Fruit fly (Drosophila melanogaster) whole organism, embryonic: Measurements from ENCODE around the gene smg.

Source experiments
- Antp ChIP-seq: fragments of 200-800 bp; sonication (Bioruptor generic); optimal IDR thresholded peaks from 3 replicates; lab custom pipeline; 2016; ENCODE audit warnings: missing biosample characterization, missing genetic modification characterization
- B-H2 ChIP-seq: fragments of 200-800 bp; sonication (Bioruptor generic); optimal IDR thresholded peaks from 2 replicates; lab custom pipeline; 2018; ENCODE audit warnings: missing biosample characterization, mild to moderate bottlenecking, missing genetic modification characterization
- CG10147 ChIP-seq: fragments of 200-800 bp; sonication (Bioruptor generic); optimal IDR thresholded peaks from 2 replicates; lab custom pipeline; 2019; ENCODE audit warnings: missing biosample characterization, mild to moderate bottlenecking, missing genetic modification characterization, moderate library complexity
- CG10543 ChIP-seq: fragments of 200-800 bp; sonication (Bioruptor generic); optimal IDR thresholded peaks from 3 replicates; lab custom pipeline; 2017; ENCODE audit warnings: missing biosample characterization, mild to moderate bottlenecking, missing genetic modification characterization, moderate library complexity
- CG11695 ChIP-seq: fragments of 200-800 bp; sonication (Bioruptor generic); IDR thresholded peaks from 3 replicates; pipeline ENCODE4 v1.3.6; 2022; ENCODE audit warnings: missing biosample characterization, missing genetic modification characterization
- CG11723 ChIP-seq: fragments of 200-800 bp; sonication (Bioruptor generic); optimal IDR thresholded peaks from 2 replicates; lab custom pipeline; 2017; ENCODE audit warnings: missing biosample characterization, mild to moderate bottlenecking, missing genetic modification characterization
- CG13424 ChIP-seq: fragments of 200-800 bp; sonication (Bioruptor generic); optimal IDR thresholded peaks from 2 replicates; lab custom pipeline; 2019; ENCODE audit warnings: missing biosample characterization, mild to moderate bottlenecking, missing genetic modification characterization, moderate library complexity
- CG1529 ChIP-seq: fragments of 200-800 bp; sonication (Bioruptor generic); optimal IDR thresholded peaks from 3 replicates; lab custom pipeline; 2018; ENCODE audit warnings: missing biosample characterization, missing genetic modification characterization
- CG17361 ChIP-seq: fragments of 200-800 bp; sonication (Bioruptor generic); IDR thresholded peaks from 3 replicates; pipeline ENCODE4 v1.3.6; 2022; ENCODE audit warnings: missing biosample characterization, missing genetic modification characterization
- CG18476 ChIP-seq: fragments of 200-800 bp; sonication (Bioruptor generic); optimal IDR thresholded peaks from 2 replicates; lab custom pipeline; 2016; ENCODE audit warnings: missing biosample characterization, mild to moderate bottlenecking, missing genetic modification characterization
- CG2120 ChIP-seq: fragments of 200-800 bp; sonication (Bioruptor generic); optimal IDR thresholded peaks from 3 replicates; lab custom pipeline; 2016; ENCODE audit warnings: missing biosample characterization, missing genetic modification characterization
- CG2678 ChIP-seq: fragments of 200-800 bp; sonication (Bioruptor generic); optimal IDR thresholded peaks from 3 replicates; lab custom pipeline; 2019; ENCODE audit warnings: missing biosample characterization, mild to moderate bottlenecking, missing genetic modification characterization, moderate library complexity
- CG31365 ChIP-seq: fragments of 200-800 bp; sonication (Bioruptor generic); optimal IDR thresholded peaks from 2 replicates; lab custom pipeline; 2018; ENCODE audit warnings: missing biosample characterization, mild to moderate bottlenecking, missing genetic modification characterization
- CG3281 ChIP-seq: fragments of 200-800 bp; sonication (Bioruptor generic); optimal IDR thresholded peaks from 3 replicates; lab custom pipeline; 2017; ENCODE audit warnings: missing biosample characterization, mild to moderate bottlenecking, missing genetic modification characterization
- CG7271 ChIP-seq: fragments of 200-800 bp; sonication (Bioruptor generic); optimal IDR thresholded peaks from 2 replicates; lab custom pipeline; 2018; ENCODE audit warnings: missing biosample characterization, mild to moderate bottlenecking, missing genetic modification characterization, moderate library complexity
- CG8290 ChIP-seq, 3 experiments: fragments of 200-800 bp; sonication (Bioruptor generic); optimal IDR thresholded peaks; 2 replicates each; lab custom pipeline; 2016 to 2019; ENCODE audit warnings: missing biosample characterization in 3 of 3, missing genetic modification characterization in 3 of 3, mild to moderate bottlenecking in 2 of 3, moderate library complexity in 1 of 3
- CG8359 ChIP-seq: fragments of 200-800 bp; sonication (Bioruptor generic); optimal IDR thresholded peaks from 2 replicates; lab custom pipeline; 2017; ENCODE audit warnings: missing biosample characterization, mild to moderate bottlenecking, missing genetic modification characterization, borderline replicate concordance
- D19A ChIP-seq: fragments of 200-800 bp; optimal IDR thresholded peaks from 3 replicates; lab custom pipeline; 2019; ENCODE audit warnings: missing biosample characterization, mild to moderate bottlenecking, missing genetic modification characterization, moderate library complexity
- Ets65A ChIP-seq: fragments of 200-800 bp; sonication (Bioruptor generic); peaks from one replicate; lab custom pipeline; 2016; ENCODE audit warnings: missing biosample characterization, missing genetic modification characterization
- HLH3B ChIP-seq: fragments of 200-800 bp; sonication (Bioruptor generic); IDR thresholded peaks from 2 replicates; pipeline ENCODE4 v1.3.6; 2022; ENCODE audit warnings: missing biosample characterization, missing genetic modification characterization
- HmgD ChIP-seq: fragments of 200-800 bp; sonication (Bioruptor generic); optimal IDR thresholded peaks from 3 replicates; lab custom pipeline; 2016; ENCODE audit warnings: missing biosample characterization, missing genetic modification characterization
- Hr3 ChIP-seq: fragments of 200-800 bp; sonication (Bioruptor generic); optimal IDR thresholded peaks from 3 replicates; lab custom pipeline; 2016; ENCODE audit warnings: missing biosample characterization, missing genetic modification characterization
- Meics ChIP-seq: fragments of 200-800 bp; sonication (Bioruptor generic); optimal IDR thresholded peaks from 2 replicates; lab custom pipeline; 2017; ENCODE audit warnings: missing biosample characterization, mild to moderate bottlenecking, missing genetic modification characterization
- NK7.1 ChIP-seq: fragments of 200-800 bp; sonication (Bioruptor generic); optimal IDR thresholded peaks from 3 replicates; lab custom pipeline; 2016; ENCODE audit warnings: missing biosample characterization, missing genetic modification characterization
- Neu2 ChIP-seq: fragments of 200-800 bp; sonication (Bioruptor generic); optimal IDR thresholded peaks from 3 replicates; lab custom pipeline; 2016; ENCODE audit warnings: missing biosample characterization, missing genetic modification characterization, borderline replicate concordance
- Sry-δ ChIP-seq: fragments of 200-800 bp; sonication (Bioruptor generic); optimal IDR thresholded peaks from 2 replicates; lab custom pipeline; 2016; ENCODE audit warnings: missing biosample characterization, missing genetic modification characterization
- Ssrp ChIP-seq: fragments of 200-800 bp; sonication (Bioruptor generic); optimal IDR thresholded peaks from 2 replicates; lab custom pipeline; 2018; ENCODE audit warnings: missing biosample characterization, mild to moderate bottlenecking, missing genetic modification characterization, moderate library complexity
- Taf1 ChIP-seq: fragments of 200-800 bp; sonication (Bioruptor generic); IDR thresholded peaks from 2 replicates; pipeline ENCODE4 v1.3.6; 2022; ENCODE audit warnings: missing biosample characterization, missing genetic modification characterization
- Xbp1 ChIP-seq: fragments of 200-800 bp; sonication (Bioruptor generic); optimal IDR thresholded peaks from 3 replicates; lab custom pipeline; 2016; ENCODE audit warnings: missing biosample characterization, mild to moderate bottlenecking, missing genetic modification characterization
- ac ChIP-seq: fragments of 200-800 bp; sonication (Bioruptor generic); optimal IDR thresholded peaks from 3 replicates; lab custom pipeline; 2017; ENCODE audit warnings: missing biosample characterization, mild to moderate bottlenecking, missing genetic modification characterization
- bcd ChIP-seq: fragments of 200-800 bp; sonication (Bioruptor generic); optimal IDR thresholded peaks from 2 replicates; lab custom pipeline; 2017; ENCODE audit warnings: missing biosample characterization, mild to moderate bottlenecking, missing genetic modification characterization
- gsb ChIP-seq: fragments of 200-800 bp; sonication (Bioruptor generic); IDR thresholded peaks from 2 replicates; pipeline ENCODE4 v1.3.6; 2022; ENCODE audit warnings: missing biosample characterization, missing genetic modification characterization
- gt ChIP-seq: fragments of 200-800 bp; sonication (Bioruptor generic); IDR thresholded peaks from 2 replicates; pipeline ENCODE4 v1.3.6; 2022; ENCODE audit warnings: missing biosample characterization, missing genetic modification characterization
- hb ChIP-seq: fragments of 200-800 bp; sonication (Bioruptor generic); IDR thresholded peaks from 3 replicates; pipeline ENCODE4 v1.3.6; 2022; ENCODE audit warnings: missing biosample characterization, missing genetic modification characterization; ENCODE audit not compliant: partially characterized antibody
- hbn ChIP-seq: fragments of 200-800 bp; sonication (Bioruptor generic); IDR thresholded peaks from 2 replicates; pipeline ENCODE4 v1.3.6; 2022; ENCODE audit warnings: missing biosample characterization, missing genetic modification characterization; ENCODE audit not compliant: partially characterized antibody
- jigr1 ChIP-seq: fragments of 200-800 bp; sonication (Bioruptor generic); IDR thresholded peaks from 3 replicates; pipeline ENCODE4 v1.3.6; 2022; ENCODE audit warnings: missing biosample characterization, missing genetic modification characterization
- lab ChIP-seq: fragments of 200-800 bp; sonication (Bioruptor generic); optimal IDR thresholded peaks from 3 replicates; lab custom pipeline; 2017; ENCODE audit warnings: missing biosample characterization, missing genetic modification characterization, mild to moderate bottlenecking, moderate library complexity, missing genetic modification reagents
- lmd ChIP-seq: fragments of 200-800 bp; sonication (Bioruptor generic); IDR thresholded peaks from 2 replicates; pipeline ENCODE4 v1.3.6; 2022; ENCODE audit warnings: missing biosample characterization, missing genetic modification characterization
- nerfin-1 ChIP-seq: fragments of 200-800 bp; sonication (Bioruptor generic); optimal IDR thresholded peaks from 3 replicates; lab custom pipeline; 2019; ENCODE audit warnings: missing biosample characterization, mild to moderate bottlenecking, missing genetic modification characterization, moderate library complexity
- nerfin-2 ChIP-seq: fragments of 200-800 bp; sonication (Bioruptor generic); IDR thresholded peaks from 2 replicates; pipeline ENCODE4 v1.3.6; 2022; ENCODE audit warnings: missing biosample characterization, missing genetic modification characterization; ENCODE audit not compliant: partially characterized antibody
- nom ChIP-seq: fragments of 200-800 bp; sonication (Bioruptor generic); optimal IDR thresholded peaks from 2 replicates; lab custom pipeline; 2017; ENCODE audit warnings: missing biosample characterization, missing genetic modification characterization, mild to moderate bottlenecking, moderate library complexity, missing genetic modification reagents
- otp ChIP-seq: fragments of 200-800 bp; sonication (Bioruptor generic); IDR thresholded peaks from 3 replicates; pipeline ENCODE4, ENCODE4 v1.3.6; 2022; ENCODE audit warnings: missing biosample characterization, missing genetic modification characterization
- sens ChIP-seq: fragments of 200-800 bp; sonication (Bioruptor generic); peaks from one replicate; lab custom pipeline; 2016; ENCODE audit warnings: missing biosample characterization, missing genetic modification characterization
- sug ChIP-seq: fragments of 200-800 bp; optimal IDR thresholded peaks from 2 replicates; lab custom pipeline; 2019; ENCODE audit warnings: missing biosample characterization, mild to moderate bottlenecking, missing genetic modification characterization, moderate library complexity
- tup ChIP-seq: fragments of 200-800 bp; sonication (Bioruptor generic); optimal IDR thresholded peaks from 2 replicates; lab custom pipeline; 2016; ENCODE audit warnings: missing biosample characterization, mild to moderate bottlenecking, missing genetic modification characterization, moderate library complexity
- tx ChIP-seq: fragments of 200-800 bp; sonication (Bioruptor generic); optimal IDR thresholded peaks from 2 replicates; lab custom pipeline; 2016; ENCODE audit warnings: missing biosample characterization, missing genetic modification characterization
- zen ChIP-seq: fragments of 200-800 bp; sonication (Bioruptor generic); optimal IDR thresholded peaks from 3 replicates; lab custom pipeline; 2018; ENCODE audit warnings: missing biosample characterization, mild to moderate bottlenecking, missing genetic modification characterization, moderate library complexity
- zf30C ChIP-seq: fragments of 200-800 bp; sonication (Bioruptor generic); optimal IDR thresholded peaks from 3 replicates; lab custom pipeline; 2018; ENCODE audit warnings: missing biosample characterization, mild to moderate bottlenecking, missing genetic modification characterization

The smg gene

DNA sequence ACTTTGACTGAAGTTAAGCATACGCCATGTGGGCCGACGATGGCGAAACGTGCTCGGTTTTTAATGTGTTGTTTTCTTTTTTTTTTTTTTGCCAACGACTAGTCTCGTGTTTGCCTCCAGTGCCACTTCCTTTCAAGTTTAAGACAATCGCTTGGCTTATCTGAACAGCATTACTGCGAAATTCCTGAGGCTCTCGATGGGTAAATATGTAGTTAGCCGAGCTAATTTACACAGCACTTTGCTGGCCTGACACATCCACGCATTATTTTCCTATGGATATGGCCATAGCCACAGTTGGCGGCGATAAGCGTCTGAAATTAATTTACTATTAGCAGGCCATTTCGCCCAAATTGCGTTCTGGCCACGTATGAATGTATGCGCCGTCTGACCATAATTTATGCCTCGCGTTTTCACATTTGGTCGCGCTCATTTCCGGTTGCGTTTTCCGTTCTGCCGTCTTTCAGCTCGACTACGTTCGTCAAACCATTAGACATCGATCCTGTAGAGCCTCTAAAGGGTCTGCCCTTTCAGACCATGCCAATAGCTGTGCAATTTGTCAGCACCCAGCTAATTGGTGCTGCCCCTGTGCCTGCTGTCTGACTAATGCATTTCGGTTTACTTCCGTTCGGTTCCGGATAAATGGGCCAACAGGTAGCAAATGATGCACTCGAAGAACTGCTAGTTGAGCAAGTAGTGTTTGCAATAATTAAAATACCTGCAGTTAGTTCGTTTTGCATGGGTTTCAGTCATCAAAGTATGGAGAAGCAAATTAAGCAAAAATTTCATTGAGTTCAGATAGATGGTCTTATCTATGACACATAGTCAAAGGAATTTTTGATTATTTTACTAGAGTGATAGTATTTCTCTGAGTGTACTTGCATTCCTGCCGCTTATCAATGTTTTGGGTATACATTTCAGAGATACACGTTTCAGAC lies 22.9 kb upstream of the smg start (continued):
- no peak for TF ChIP-seq otp (GFP tag; lab: Robert Waterston, UW)
- TF ChIP-seq Meics (GFP tag; lab: Kevin White, UChicago) = no peak
- TF ChIP-seq NK7.1 (GFP tag; lab: Kevin White, UChicago) = no peak
- no peak for TF ChIP-seq CG11723 (GFP tag; lab: Kevin White, UChicago)
- peak; percentile 34 for TF ChIP-seq Neu2 (GFP tag; lab: Kevin White, UChicago)
- TF ChIP-seq CG31365 (tag; lab: Kevin White, UChicago) = no peak
- no peak for TF ChIP-seq hb
- no peak for TF ChIP-seq CG11695
- no peak for TF ChIP-seq Antp
- peak; percentile 98 for TF ChIP-seq zen
- peak; percentile 79 for TF ChIP-seq zf30C (GFP tag; lab: Kevin White, UChicago)
- no peak for TF ChIP-seq CG13424 (tag; lab: Kevin White, UChicago)
- TF ChIP-seq gt (GFP tag; lab: Robert Waterston, UW) = no peak
- peak; percentile 16 for TF ChIP-seq CG2678 (tag; lab: Kevin White, UChicago)
- TF ChIP-seq CG18476 (GFP tag; lab: Kevin White, UChicago) = no peak
- TF ChIP-seq nerfin-2 = no peak
- no peak for TF ChIP-seq HmgD (GFP tag; lab: Kevin White, UChicago)
- no peak for TF ChIP-seq sug (tag; lab: Kevin White, UChicago)
- TF ChIP-seq nerfin-1 = no peak
- TF ChIP-seq gsb = no peak
- no peak for TF ChIP-seq Taf1 (GFP tag; lab: Robert Waterston, UW)
- TF ChIP-seq CG10543 (GFP tag; lab: Kevin White, UChicago) = no peak
- TF ChIP-seq CG7271 = peak; percentile 58
- peak; percentile 11 for TF ChIP-seq CG2120 (GFP tag; lab: Kevin White, UChicago)
- peak; percentile 51 for TF ChIP-seq lab
- no peak for TF ChIP-seq CG17361 (GFP tag; lab: Robert Waterston, UW)
- no peak for TF ChIP-seq hbn (GFP tag; lab: Robert Waterston, UW)
- TF ChIP-seq B-H2 (GFP tag; lab: Kevin White, UChicago) = no peak
- no peak for TF ChIP-seq Hr3 (GFP tag; lab: Kevin White, UChicago)
- TF ChIP-seq Sry-δ = no peak
- TF ChIP-seq CG8290 (GFP tag; optimal IDR thresholded peaks at IDR 0.05; lab: Kevin White, UChicago) = no peak
- TF ChIP-seq CG8290 (tag; optimal IDR thresholded peaks at IDR 0.05; lab: Kevin White, UChicago) = peak in 1 of 2 experiments; percentile 66
- no peak for TF ChIP-seq D19A
- TF ChIP-seq tx = no peak
- no peak for TF ChIP-seq nom
- no peak for TF ChIP-seq jigr1
- TF ChIP-seq Ssrp (tag; lab: Kevin White, UChicago) = no peak
- TF ChIP-seq CG10147 = no peak
- peak; percentile 27 for TF ChIP-seq ac (GFP tag; lab: Kevin White, UChicago)
- TF ChIP-seq CG3281 (GFP tag; lab: Kevin White, UChicago) = no peak
- TF ChIP-seq HLH3B (GFP tag; lab: Robert Waterston, UW) = no peak
- peak; percentile 11 for TF ChIP-seq sens
- TF ChIP-seq bcd = no peak
- no peak for TF ChIP-seq CG1529 (GFP tag; lab: Kevin White, UChicago)
- no peak for TF ChIP-seq Xbp1 (GFP tag; lab: Kevin White, UChicago)
- no peak for TF ChIP-seq CG8359 (GFP tag; lab: Kevin White, UChicago)
- TF ChIP-seq tup (GFP tag; lab: Kevin White, UChicago) = peak; percentile 8
- 0 out of 2 replicates have a peak, but pooled peaks have one; percentile 6 for TF ChIP-seq lmd (GFP tag; lab: Robert Waterston, UW)
- TF ChIP-seq Ets65A = peak; percentile 33
